Worm (Caenorhabditis elegans) whole organism, early embryonic: ENCODE data around the gene rpia-1.
A peak's percentile ranks its signal among the peaks of the same experiment; 100 is the strongest.

Source experiments
- B0310.2 ChIP-seq: sonication (generic microtip); optimal IDR thresholded peaks from 2 replicates; lab custom pipeline; 2016; ENCODE audit warnings: mild to moderate bottlenecking, missing genetic modification characterization, missing compliant biosample characterization
- ama-1 ChIP-seq: fragments of 150-350 bp; optimal IDR thresholded peaks from 2 replicates; lab custom pipeline; 2014
- ceh-36 ChIP-seq: sonication (generic microtip); optimal IDR thresholded peaks from 2 replicates; lab custom pipeline; 2016; ENCODE audit warnings: missing genetic modification characterization, inconsistent platforms, missing compliant biosample characterization
- ets-7 ChIP-seq: sonication (generic microtip); optimal IDR thresholded peaks from 2 replicates; lab custom pipeline; 2016; ENCODE audit warnings: missing genotype, missing genetic modification characterization, missing compliant biosample characterization
- flt-1 ChIP-seq: fragments of 200-800 bp; sonication (Bioruptor generic); IDR thresholded peaks from 2 replicates; pipeline ENCODE4 v1.3.6; 2022; ENCODE audit warnings: missing genetic modification characterization, missing compliant biosample characterization
- hmg-4 ChIP-seq: fragments of 200-800 bp; sonication (Bioruptor generic); optimal IDR thresholded peaks from 2 replicates; lab custom pipeline; 2018; ENCODE audit warnings: mild to moderate bottlenecking, missing genetic modification characterization, missing compliant biosample characterization

ce11 chrIII:7140228-7140710 is 17.3 kb downstream of the rpia-1 start:
- no peak for TF ChIP-seq ets-7 (tag; lab: Kevin White, UChicago)
- no peak for TF ChIP-seq B0310.2 (tag; lab: Kevin White, UChicago)
- TF ChIP-seq flt-1 (GFP tag; lab: Robert Waterston, UW) = no peak; the same call in 1 of the 2 replicates
- TF ChIP-seq ceh-36 (tag; lab: Kevin White, UChicago) = no peak
- no peak for TF ChIP-seq hmg-4 (GFP tag; lab: Kevin White, UChicago)
- TF ChIP-seq ama-1 (lab: Kevin White, UChicago) = peak; percentile 76
